Worm (Caenorhabditis elegans) whole organism, L1 larva: Measurements from ENCODE around the gene col-71.
A peak's percentile ranks its signal among the peaks of the same experiment; 100 is the strongest.

ENCODE experiments used
- C04F5.9 ChIP-seq: sonication (generic microtip); optimal IDR thresholded peaks from 2 replicates; lab custom pipeline; 2016; ENCODE audit warnings: missing genetic modification characterization, missing compliant biosample characterization
- aha-1 ChIP-seq: fragments of 150-350 bp; optimal IDR thresholded peaks from 2 replicates; lab custom pipeline; 2014; ENCODE audit warnings: missing biosample characterization, missing genetic modification characterization
- ama-1 ChIP-seq: fragments of 150-350 bp; optimal IDR thresholded peaks from 2 replicates; lab custom pipeline; 2014
- ceh-82 ChIP-seq, 3 experiments: fragments of 150-350 bp in 1 of 3; sonication (generic microtip) in 2 of 3; optimal IDR thresholded peaks; 2 replicates each; lab custom pipeline; 2014 to 2017; ENCODE audit warnings: missing biosample characterization in 3 of 3, missing genetic modification characterization in 3 of 3
- dpl-1 ChIP-seq, 3 experiments: fragments of 150-350 bp in 2 of 3; sonication (generic microtip) in 1 of 3; optimal IDR thresholded peaks; 2 replicates each; lab custom pipeline; 2014 to 2017; ENCODE audit warnings: missing biosample characterization in 3 of 3, missing genetic modification characterization in 3 of 3, missing genetic modification reagents in 3 of 3
- elt-2 ChIP-seq: sonication (generic microtip); optimal IDR thresholded peaks from 2 replicates; lab custom pipeline; 2016; ENCODE audit warnings: missing genetic modification characterization, mild to moderate bottlenecking, inconsistent platforms, missing compliant biosample characterization, missing genetic modification reagents
- elt-3 ChIP-seq, 6 experiments: fragments of 150-350 bp in 1 of 6; sonication (generic microtip); optimal IDR thresholded peaks; 2 replicates each; lab custom pipeline; 2017 to 2018; ENCODE audit warnings: missing biosample characterization in 6 of 6, missing genetic modification characterization in 6 of 6, inconsistent platforms in 1 of 6
- fos-1 ChIP-seq: fragments of 150-350 bp; optimal IDR thresholded peaks from 2 replicates; lab custom pipeline; 2014; ENCODE audit warnings: missing biosample characterization, missing genetic modification characterization
- grh-1 ChIP-seq: fragments of 200-800 bp; sonication (Bioruptor generic); IDR thresholded peaks from 2 replicates; pipeline ENCODE4 v1.3.6; 2022; ENCODE audit warnings: missing genetic modification reagents, missing genetic modification characterization, missing compliant biosample characterization
- hlh-4 ChIP-seq: sonication (generic microtip); optimal IDR thresholded peaks from 2 replicates; lab custom pipeline; 2016; ENCODE audit warnings: mild to moderate bottlenecking, missing genetic modification characterization, missing compliant biosample characterization
- jun-1 ChIP-seq: fragments of 150-350 bp; optimal IDR thresholded peaks from 2 replicates; lab custom pipeline; 2014; ENCODE audit warnings: missing biosample characterization, missing genetic modification reagents, missing genetic modification characterization
- lin-13 ChIP-seq: fragments of 150-350 bp; optimal IDR thresholded peaks from 2 replicates; lab custom pipeline; 2014; ENCODE audit warnings: missing biosample characterization, missing genetic modification reagents, missing genetic modification characterization
- lin-39 ChIP-seq: fragments of 150-350 bp; optimal IDR thresholded peaks from 2 replicates; lab custom pipeline; 2014; ENCODE audit warnings: missing biosample characterization, missing genetic modification reagents, missing genetic modification characterization
- lir-3 ChIP-seq: sonication (generic microtip); optimal IDR thresholded peaks from 2 replicates; lab custom pipeline; 2016; ENCODE audit warnings: mild to moderate bottlenecking, missing genetic modification characterization, moderate library complexity, missing compliant biosample characterization; ENCODE audit not compliant: poor library complexity
- mab-9 ChIP-seq: fragments of 200-800 bp; sonication (Bioruptor generic); IDR thresholded peaks from 2 replicates; pipeline ENCODE4 v1.3.6; 2022; ENCODE audit warnings: missing genetic modification reagents, missing genetic modification characterization, missing compliant biosample characterization
- mdl-1 ChIP-seq, 2 experiments: fragments of 150-350 bp; optimal IDR thresholded peaks; 2 replicates each; lab custom pipeline; 2014 to 2017; ENCODE audit warnings: missing biosample characterization in 2 of 2, missing genetic modification characterization in 2 of 2, inconsistent platforms in 1 of 2
- mef-2 ChIP-seq: fragments of 150-350 bp; optimal IDR thresholded peaks from 2 replicates; lab custom pipeline; 2014; ENCODE audit warnings: missing biosample characterization, missing genetic modification characterization
- mep-1 ChIP-seq: fragments of 150-350 bp; optimal IDR thresholded peaks from 2 replicates; lab custom pipeline; 2014; ENCODE audit warnings: missing biosample characterization, missing genetic modification characterization
- nhr-11 ChIP-seq: fragments of 150-350 bp; optimal IDR thresholded peaks from 2 replicates; lab custom pipeline; 2014; ENCODE audit warnings: missing biosample characterization, missing genetic modification characterization
- nhr-12 ChIP-seq: sonication (generic microtip); optimal IDR thresholded peaks from 2 replicates; lab custom pipeline; 2017; ENCODE audit warnings: missing biosample characterization, missing genetic modification characterization
- nhr-20 ChIP-seq: sonication (generic microtip); optimal IDR thresholded peaks from 2 replicates; lab custom pipeline; 2016; ENCODE audit warnings: mild to moderate bottlenecking, missing genetic modification characterization, missing compliant biosample characterization
- nhr-237 ChIP-seq: fragments of 150-350 bp; optimal IDR thresholded peaks from 2 replicates; lab custom pipeline; 2014; ENCODE audit warnings: missing biosample characterization, missing genetic modification characterization
- nhr-28 ChIP-seq: fragments of 150-350 bp; optimal IDR thresholded peaks from 2 replicates; lab custom pipeline; 2014; ENCODE audit warnings: missing biosample characterization, missing genetic modification characterization
- nhr-47 ChIP-seq: sonication (generic microtip); optimal IDR thresholded peaks from 2 replicates; lab custom pipeline; 2016; ENCODE audit warnings: mild to moderate bottlenecking, missing genetic modification characterization, moderate library complexity, missing compliant biosample characterization
- nhr-85 ChIP-seq: sonication (generic microtip); peaks from one replicate; lab custom pipeline; 2016; ENCODE audit warnings: missing genetic modification characterization, inconsistent platforms, missing compliant biosample characterization
- nhr-90 ChIP-seq: sonication (generic microtip); optimal IDR thresholded peaks from 2 replicates; lab custom pipeline; 2016; ENCODE audit warnings: mild to moderate bottlenecking, missing genetic modification characterization, missing compliant biosample characterization; ENCODE audit not compliant: poor library complexity
- pqm-1 ChIP-seq: sonication (generic microtip); optimal IDR thresholded peaks from 3 replicates; lab custom pipeline; 2017; ENCODE audit warnings: missing biosample characterization, missing genetic modification characterization
- rnt-1 ChIP-seq: sonication (generic microtip); optimal IDR thresholded peaks from 2 replicates; lab custom pipeline; 2016; ENCODE audit warnings: mild to moderate bottlenecking, missing genetic modification characterization, moderate library complexity, missing compliant biosample characterization
- skn-1 ChIP-seq: fragments of 150-350 bp; optimal IDR thresholded peaks from 2 replicates; lab custom pipeline; 2014; ENCODE audit warnings: missing biosample characterization, missing genetic modification characterization
- snpc-4 ChIP-seq: fragments of 150-350 bp; optimal IDR thresholded peaks from 2 replicates; lab custom pipeline; 2014; ENCODE audit warnings: missing biosample characterization, missing genetic modification characterization
- sup-37 ChIP-seq: fragments of 200-800 bp; sonication (Bioruptor generic); optimal IDR thresholded peaks from 2 replicates; lab custom pipeline; 2018; ENCODE audit warnings: mild to moderate bottlenecking, missing genetic modification characterization, missing compliant biosample characterization
- tbx-2 ChIP-seq: sonication (generic microtip); optimal IDR thresholded peaks from 2 replicates; lab custom pipeline; 2016; ENCODE audit warnings: missing genetic modification characterization, missing compliant biosample characterization
- unc-30 ChIP-seq: sonication (generic microtip); optimal IDR thresholded peaks from 2 replicates; lab custom pipeline; 2017; ENCODE audit warnings: missing biosample characterization, missing genetic modification characterization
- unc-86 ChIP-seq: sonication (generic microtip); optimal IDR thresholded peaks from 2 replicates; lab custom pipeline; 2016; ENCODE audit warnings: missing genetic modification characterization, missing compliant biosample characterization
- unc-98 ChIP-seq: fragments of 200-800 bp; sonication (Bioruptor generic); IDR thresholded peaks from 2 replicates; pipeline ENCODE4 v1.3.6; 2022; ENCODE audit warnings: missing genetic modification characterization, missing compliant biosample characterization
- xbp-1 ChIP-seq: sonication (generic microtip); optimal IDR thresholded peaks from 2 replicates; lab custom pipeline; 2016; ENCODE audit warnings: missing genetic modification characterization, missing compliant biosample characterization
- ztf-4 ChIP-seq: fragments of 150-350 bp; optimal IDR thresholded peaks from 2 replicates; lab custom pipeline; 2014; ENCODE audit warnings: missing biosample characterization, missing genetic modification characterization

Gene col-71

DNA sequence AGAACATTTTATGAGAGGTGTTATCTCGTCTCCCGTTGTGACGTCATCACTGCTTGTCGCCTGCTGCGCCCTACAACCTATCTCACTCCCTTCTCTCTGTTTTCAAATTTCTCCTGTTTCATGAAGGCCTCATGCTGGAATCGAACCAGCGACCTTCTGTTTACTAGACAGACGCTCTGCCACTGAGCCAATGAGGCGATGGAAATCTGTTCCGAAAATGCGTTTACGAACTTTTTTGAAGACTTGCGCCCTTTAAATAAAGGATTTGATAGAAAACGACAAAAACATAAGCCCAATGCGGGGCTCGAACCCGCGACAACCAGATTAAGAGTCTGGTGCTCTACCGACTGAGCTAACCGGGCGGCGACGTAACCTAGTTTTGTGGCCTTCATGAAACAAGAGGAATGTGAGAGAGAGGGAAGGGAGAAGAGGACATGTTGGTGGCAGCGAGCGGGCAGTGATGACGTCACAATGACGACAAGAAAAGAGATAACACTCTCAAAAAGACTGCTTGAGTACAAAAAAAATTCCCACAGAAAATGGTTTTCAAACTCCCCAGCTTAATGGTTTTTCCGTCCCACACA lies 16.7 kb upstream of the col-71 start, which contains the start of gene clec-126 (continued):
- TF ChIP-seq nhr-20 (tag; lab: Kevin White, UChicago) (peak; percentile 75), nhr-28 (tag; lab: Kevin White, UChicago) (no peak), mdl-1 (tag; optimal IDR thresholded peaks at IDR 0.05; lab: Kevin White, UChicago) (peak in 1 of 2 experiments; percentile 50), lin-13 (GFP tag; lab: Kevin White, UChicago) (peak; percentile 79), nhr-237 (tag; lab: Kevin White, UChicago) (no peak), lir-3 (peak; percentile 39), nhr-11 (tag; lab: Kevin White, UChicago) (no peak), mep-1 (tag; lab: Kevin White, UChicago) (peak; percentile 71), aha-1 (no peak), unc-98 (GFP tag; lab: Robert Waterston, UW) (no peak), jun-1 (no peak), ztf-4 (tag; lab: Kevin White, UChicago) (peak; percentile 64), ama-1 (lab: Kevin White, UChicago) (no peak), nhr-90 (tag; lab: Kevin White, UChicago) (peak; percentile 90), mef-2 (peak; percentile 15), xbp-1 (peak; percentile 74), grh-1 (GFP tag; lab: Robert Waterston, UW) (peak; percentile 7; the same call in 1 of the 2 replicates), elt-2 (tag; lab: Kevin White, UChicago) (peak; percentile 65), skn-1 (tag; lab: Kevin White, UChicago) (peak; percentile 47), unc-30 (no peak), lin-39 (tag; lab: Kevin White, UChicago) (no peak), pqm-1 (no peak), mab-9 (GFP tag; lab: Robert Waterston, UW) (no peak), sup-37 (GFP tag; lab: Kevin White, UChicago) (no peak), nhr-85 (peak; percentile 82), dpl-1 (GFP tag; optimal IDR thresholded peaks at IDR 0.05; lab: Kevin White, UChicago) (peak in 2 of 3 experiments; percentile 46 to 49), rnt-1 (tag; lab: Kevin White, UChicago) (peak; percentile 66), nhr-12 (tag; lab: Kevin White, UChicago) (no peak), tbx-2 (peak; percentile 65), C04F5.9 (tag; lab: Kevin White, UChicago) (peak; percentile 29), unc-86 (peak; percentile 48), nhr-47 (tag; lab: Kevin White, UChicago) (peak; percentile 83), snpc-4 (tag; lab: Kevin White, UChicago) (no peak)

DNA sequence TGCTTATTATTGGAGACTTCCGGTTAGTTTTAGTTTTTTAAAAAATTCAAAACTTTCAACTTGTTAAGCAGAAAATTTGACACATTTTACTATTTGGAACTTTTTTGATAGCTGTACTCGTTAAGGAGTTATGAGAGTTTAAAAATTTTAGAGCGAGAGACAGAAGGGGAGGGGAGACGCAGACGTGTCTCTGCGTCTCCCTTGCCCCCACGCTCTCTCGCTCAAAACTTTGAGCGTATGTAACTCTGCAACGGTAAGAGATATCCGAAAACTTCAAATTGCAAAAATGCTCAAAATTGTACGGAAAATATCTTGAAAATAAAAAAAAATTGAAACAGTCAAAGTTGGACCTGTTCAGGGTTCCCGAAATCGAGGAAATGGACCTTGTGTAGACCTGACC lies 13.8 kb upstream of the col-71 start:
- TF ChIP-seq unc-86, result no peak
- TF ChIP-seq skn-1 (tag; lab: Kevin White, UChicago), result no peak

DNA sequence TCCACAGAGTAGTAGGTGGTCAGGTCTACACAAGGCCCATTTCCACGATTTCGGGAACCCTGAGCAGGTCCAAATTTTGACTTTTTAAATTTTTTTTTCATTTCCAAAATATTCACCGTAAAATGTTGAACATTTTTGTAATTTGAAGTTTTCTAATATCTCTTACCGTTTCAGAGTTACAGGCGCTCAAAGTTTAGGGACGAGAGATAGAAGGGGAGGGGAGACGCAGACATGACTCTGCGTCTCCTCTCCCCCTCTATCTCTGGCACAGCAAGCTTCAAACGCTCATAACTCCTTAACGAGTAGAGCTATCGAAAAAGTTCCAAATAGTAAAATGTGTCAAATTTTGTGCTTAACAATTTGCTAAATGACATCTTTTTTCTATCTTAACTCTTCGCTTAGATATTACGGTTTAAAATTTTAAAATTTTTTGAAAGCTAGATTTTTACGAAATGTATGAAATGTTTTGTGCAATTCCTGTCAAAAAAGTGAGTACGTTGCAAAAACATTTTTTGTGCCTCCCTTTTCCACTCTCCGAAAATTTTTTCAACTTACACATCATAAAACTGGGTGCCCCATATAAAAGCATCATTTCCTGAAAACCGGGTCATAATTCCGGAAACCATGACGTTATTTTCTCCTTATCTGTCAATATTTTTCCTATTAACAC lies 13.1 kb upstream of the col-71 start, which contains the start of the genes Y49F6B.14 and clec-125:
Gene Y49F6B.14 (minus strand): TSS at position 101 of the 670 bp plus-strand sequence.
Gene clec-125 (plus strand): TSS at position 620 of the 670 bp plus-strand sequence.
- TF ChIP-seq ceh-82 (tag; optimal IDR thresholded peaks at IDR 0.05; lab: Kevin White, UChicago), result no peak
- TF ChIP-seq fos-1 (tag; lab: Kevin White, UChicago), result no peak
- no peak for TF ChIP-seq sup-37 (GFP tag; lab: Kevin White, UChicago)

DNA sequence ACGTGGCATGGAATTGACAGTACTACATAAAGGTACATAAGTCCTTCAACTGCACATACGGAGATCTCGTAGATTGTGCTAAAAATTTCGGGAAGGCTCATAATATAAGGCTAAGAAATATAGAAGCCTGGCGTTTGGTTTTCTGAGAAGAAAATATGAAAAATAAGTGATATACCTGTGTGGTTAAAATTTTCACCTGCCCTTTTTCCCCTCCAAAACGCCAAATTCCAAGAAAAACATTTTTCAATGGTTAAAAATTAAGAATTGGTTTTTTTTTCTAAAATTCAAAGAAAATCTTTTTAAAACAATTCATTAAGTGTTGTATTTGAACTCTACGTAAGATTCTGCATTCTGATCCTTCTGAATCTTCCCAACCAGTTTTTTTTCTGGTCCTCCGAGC lies 12.3 kb upstream of the col-71 start, which contains the start of gene srz-5:
Gene srz-5 (minus strand): TSS at position 101 of the 400 bp plus-strand sequence.
- TF ChIP-seq elt-3 (tag; optimal IDR thresholded peaks at IDR 0.05; lab: Kevin White, UChicago) (no peak), hlh-4 (tag; lab: Kevin White, UChicago) (peak; percentile 55)
- TF ChIP-seq, all 84 proteins: peak for 1
